Worm (Caenorhabditis elegans) whole organism, L4 larva: Measurements from ENCODE around the gene F54F7.2.

ENCODE experiments used
- T20F7.1 ChIP-seq: fragments of 200-800 bp; sonication (Bioruptor generic); optimal IDR thresholded peaks from 2 replicates; lab custom pipeline; 2018; ENCODE audit warnings: mild to moderate bottlenecking, missing genetic modification characterization, missing compliant biosample characterization
- aly-2 ChIP-seq: sonication (generic microtip); optimal IDR thresholded peaks from 2 replicates; lab custom pipeline; 2018; ENCODE audit warnings: missing biosample characterization, missing genetic modification characterization
- ama-1 ChIP-seq: fragments of 150-350 bp; optimal IDR thresholded peaks from 2 replicates; lab custom pipeline; 2014; ENCODE audit warnings: inconsistent platforms, mixed read lengths
- duxl-1 ChIP-seq: sonication (generic microtip); optimal IDR thresholded peaks from 2 replicates; lab custom pipeline; 2016; ENCODE audit warnings: mild to moderate bottlenecking, missing genetic modification characterization, moderate library complexity, missing compliant biosample characterization; ENCODE audit not compliant: poor library complexity
- lim-7 ChIP-seq: fragments of 200-800 bp; sonication (Bioruptor generic); IDR thresholded peaks from 2 replicates; pipeline ENCODE4 v1.3.6; 2022; ENCODE audit warnings: missing genetic modification characterization, missing compliant biosample characterization
- lin-13 ChIP-seq: fragments of 150-350 bp; optimal IDR thresholded peaks from 2 replicates; lab custom pipeline; 2014; ENCODE audit warnings: missing biosample characterization, missing genetic modification reagents, missing genetic modification characterization
- lin-38 ChIP-seq: fragments of 200-800 bp; sonication (Bioruptor generic); IDR thresholded peaks from 2 replicates; pipeline ENCODE4 v1.3.6; 2022; ENCODE audit warnings: missing genetic modification reagents, missing genetic modification characterization, missing compliant biosample characterization
- nhr-25 ChIP-seq: sonication (generic microtip); optimal IDR thresholded peaks from 2 replicates; lab custom pipeline; 2017; ENCODE audit warnings: missing genetic modification characterization, mild to moderate bottlenecking, missing compliant biosample characterization, antibody characterized with exemption, moderate library complexity, borderline replicate concordance; ENCODE audit not compliant: insufficient read depth
- nhr-6 ChIP-seq: fragments of 150-350 bp; optimal IDR thresholded peaks from 2 replicates; lab custom pipeline; 2014; ENCODE audit warnings: missing biosample characterization, missing genetic modification characterization
- skn-1 ChIP-seq: fragments of 150-350 bp; optimal IDR thresholded peaks from 2 replicates; lab custom pipeline; 2014; ENCODE audit warnings: missing biosample characterization, missing genetic modification characterization
- unc-39 ChIP-seq: sonication (generic microtip); optimal IDR thresholded peaks from 2 replicates; lab custom pipeline; 2017; ENCODE audit warnings: missing biosample characterization, missing genetic modification characterization
- unc-62 ChIP-seq, 3 experiments: fragments of 150-350 bp in 1 of 3; sonication (generic microtip); optimal IDR thresholded peaks in 2 of 3; peaks in 1 of 3; 1 replicate in 1 of 3; 2 replicates in 2 of 3; lab custom pipeline; 2014 to 2017; ENCODE audit warnings: missing biosample characterization in 3 of 3, missing genetic modification characterization in 3 of 3, missing genetic modification reagents in 3 of 3, missing genotype in 1 of 3
- ztf-11 ChIP-seq: fragments of 150-350 bp; optimal IDR thresholded peaks from 2 replicates; lab custom pipeline; 2014; ENCODE audit warnings: missing biosample characterization, missing genetic modification characterization

- no peak for TF ChIP-seq ztf-11 (tag; lab: Kevin White, UChicago)
- no peak for TF ChIP-seq unc-39
- no peak for TF ChIP-seq nhr-25 (tag; lab: Kevin White, UChicago)
- no peak for TF ChIP-seq lim-7 (GFP tag; lab: Robert Waterston, UW)
- no peak for TF ChIP-seq ama-1 (lab: Kevin White, UChicago)
- no peak for TF ChIP-seq duxl-1
- no peak for TF ChIP-seq aly-2 (tag; lab: Kevin White, UChicago)
- no peak for TF ChIP-seq skn-1 (tag; lab: Kevin White, UChicago)
- no peak for TF ChIP-seq nhr-6
- TF ChIP-seq lin-38 (GFP tag; lab: Robert Waterston, UW): no peak
- peak in 1 of 2 experiments; percentile 92 for TF ChIP-seq unc-62 (GFP tag; optimal IDR thresholded peaks at IDR 0.05 in 1 of 2; lab: Kevin White, UChicago)
- no peak for TF ChIP-seq unc-62 (tag; optimal IDR thresholded peaks at IDR 0.05; lab: Kevin White, UChicago)
- no peak for TF ChIP-seq T20F7.1 (GFP tag; lab: Kevin White, UChicago)
- TF ChIP-seq lin-13 (GFP tag; lab: Kevin White, UChicago): no peak
These were observed 14.8 kb upstream of the F54F7.2 start for ce11 chrX:11828661-11829060.
